Fruit fly (Drosophila melanogaster) whole organism, embryonic: ENCODE results near the gene RabX4.
A peak's percentile ranks its signal among the peaks of the same experiment; 100 is the strongest.

Source experiments
- Atf3 ChIP-seq: fragments of 200-800 bp; sonication (Bioruptor generic); optimal IDR thresholded peaks from 3 replicates; lab custom pipeline; 2016; ENCODE audit warnings: missing biosample characterization, missing genetic modification characterization
- Atf6 ChIP-seq: fragments of 200-800 bp; sonication (Bioruptor generic); IDR thresholded peaks from 2 replicates; pipeline ENCODE4 v1.3.6; 2022; ENCODE audit warnings: missing biosample characterization, missing genetic modification characterization
- BEAF-32 ChIP-seq: fragments of 200-800 bp; sonication (Bioruptor generic); optimal IDR thresholded peaks from 3 replicates; lab custom pipeline; 2017; ENCODE audit warnings: missing biosample characterization, missing genetic modification characterization, mild to moderate bottlenecking, moderate library complexity, missing genetic modification reagents
- CG18476 ChIP-seq: fragments of 200-800 bp; sonication (Bioruptor generic); optimal IDR thresholded peaks from 2 replicates; lab custom pipeline; 2016; ENCODE audit warnings: missing biosample characterization, mild to moderate bottlenecking, missing genetic modification characterization
- CG18764 ChIP-seq: fragments of 200-800 bp; sonication (Bioruptor generic); optimal IDR thresholded peaks from 3 replicates; lab custom pipeline; 2016; ENCODE audit warnings: missing biosample characterization, missing genetic modification characterization
- CG2678 ChIP-seq: fragments of 200-800 bp; sonication (Bioruptor generic); optimal IDR thresholded peaks from 3 replicates; lab custom pipeline; 2019; ENCODE audit warnings: missing biosample characterization, mild to moderate bottlenecking, missing genetic modification characterization, moderate library complexity
- CG30020 ChIP-seq: fragments of 200-800 bp; optimal IDR thresholded peaks from 2 replicates; lab custom pipeline; 2019; ENCODE audit warnings: missing biosample characterization, mild to moderate bottlenecking, missing genetic modification characterization, moderate library complexity
- CG31224 ChIP-seq: fragments of 200-800 bp; sonication (Bioruptor generic); IDR thresholded peaks from 2 replicates; pipeline ENCODE4 v1.3.6; 2022; ENCODE audit warnings: missing biosample characterization, missing genetic modification characterization
- CG31388 ChIP-seq: fragments of 200-800 bp; sonication (Bioruptor generic); optimal IDR thresholded peaks from 2 replicates; lab custom pipeline; 2016; ENCODE audit warnings: missing biosample characterization, missing genetic modification characterization
- CG3407 ChIP-seq: fragments of 200-800 bp; sonication (Bioruptor generic); optimal IDR thresholded peaks from 2 replicates; lab custom pipeline; 2018; ENCODE audit warnings: missing biosample characterization, mild to moderate bottlenecking, missing genetic modification characterization
- CG3838 ChIP-seq: fragments of 200-800 bp; sonication (Bioruptor generic); optimal IDR thresholded peaks from 3 replicates; lab custom pipeline; 2016; ENCODE audit warnings: missing biosample characterization, missing genetic modification characterization
- CG4854 ChIP-seq: fragments of 200-800 bp; sonication (Bioruptor generic); optimal IDR thresholded peaks from 2 replicates; lab custom pipeline; 2016; ENCODE audit warnings: missing biosample characterization, missing genetic modification characterization, inconsistent platforms
- CG6175 ChIP-seq: fragments of 200-800 bp; sonication (Bioruptor generic); IDR thresholded peaks from 3 replicates; pipeline ENCODE4 v1.3.6; 2022; ENCODE audit warnings: missing biosample characterization, missing genetic modification characterization
- CG7372 ChIP-seq: fragments of 200-800 bp; sonication (Bioruptor generic); IDR thresholded peaks from 2 replicates; pipeline ENCODE4 v1.3.6; 2022; ENCODE audit warnings: missing biosample characterization, missing genetic modification characterization
- CG7556 ChIP-seq: fragments of 200-800 bp; sonication (Bioruptor generic); optimal IDR thresholded peaks from 2 replicates; lab custom pipeline; 2017; ENCODE audit warnings: missing biosample characterization, mild to moderate bottlenecking, missing genetic modification characterization
- CG9797 ChIP-seq: fragments of 200-800 bp; sonication (Bioruptor generic); optimal IDR thresholded peaks from 3 replicates; lab custom pipeline; 2018; ENCODE audit warnings: missing biosample characterization, mild to moderate bottlenecking, missing genetic modification characterization
- CG9932 ChIP-seq: fragments of 200-800 bp; sonication (Bioruptor generic); IDR thresholded peaks from 2 replicates; pipeline ENCODE4 v1.3.6; 2022; ENCODE audit warnings: missing biosample characterization, missing genetic modification characterization
- CHES-1-like ChIP-seq: fragments of 200-800 bp; sonication (Bioruptor generic); optimal IDR thresholded peaks from 2 replicates; lab custom pipeline; 2016; ENCODE audit warnings: missing biosample characterization, missing genetic modification characterization
- D19A ChIP-seq: fragments of 200-800 bp; optimal IDR thresholded peaks from 3 replicates; lab custom pipeline; 2019; ENCODE audit warnings: missing biosample characterization, mild to moderate bottlenecking, missing genetic modification characterization, moderate library complexity
- Dad ChIP-seq: fragments of 200-800 bp; sonication (Bioruptor generic); optimal IDR thresholded peaks from 3 replicates; lab custom pipeline; 2016; ENCODE audit warnings: missing biosample characterization, missing genetic modification characterization
- Dip3 ChIP-seq: fragments of 200-800 bp; sonication (Bioruptor generic); optimal IDR thresholded peaks from 3 replicates; lab custom pipeline; 2016; ENCODE audit warnings: missing biosample characterization, missing genetic modification characterization
- Dll ChIP-seq: fragments of 200-800 bp; sonication (Bioruptor generic); IDR thresholded peaks from 4 replicates; pipeline ENCODE4 v1.3.6; 2022; ENCODE audit warnings: missing biosample characterization, missing genetic modification characterization; ENCODE audit not compliant: partially characterized antibody
- Elba2 ChIP-seq: fragments of 200-800 bp; sonication (Bioruptor generic); optimal IDR thresholded peaks from 3 replicates; lab custom pipeline; 2016; ENCODE audit warnings: missing biosample characterization, missing genetic modification characterization
- NFAT ChIP-seq: fragments of 200-800 bp; sonication (Bioruptor generic); IDR thresholded peaks from 2 replicates; pipeline ENCODE4 v1.3.6; 2022; ENCODE audit warnings: missing biosample characterization, missing genetic modification characterization
- Nf-YA ChIP-seq: fragments of 200-800 bp; sonication (Bioruptor generic); IDR thresholded peaks from 2 replicates; pipeline ENCODE4 v1.3.6; 2022; ENCODE audit warnings: missing biosample characterization, missing genetic modification characterization
- Scr ChIP-seq: fragments of 200-800 bp; sonication (Bioruptor generic); IDR thresholded peaks from 2 replicates; pipeline ENCODE4 v1.3.6; 2022; ENCODE audit warnings: missing biosample characterization, missing genetic modification characterization; ENCODE audit not compliant: partially characterized antibody
- Sin3A ChIP-seq: fragments of >200 bp; optimal IDR thresholded peaks from 2 replicates; lab custom pipeline; 2018
- Sox102F ChIP-seq: fragments of 200-800 bp; sonication (Bioruptor generic); optimal IDR thresholded peaks from 2 replicates; lab custom pipeline; 2018; ENCODE audit warnings: missing biosample characterization, mild to moderate bottlenecking, missing genetic modification characterization, moderate library complexity
- Sry-δ ChIP-seq: fragments of 200-800 bp; sonication (Bioruptor generic); optimal IDR thresholded peaks from 2 replicates; lab custom pipeline; 2016; ENCODE audit warnings: missing biosample characterization, missing genetic modification characterization
- Ssrp ChIP-seq: fragments of 200-800 bp; sonication (Bioruptor generic); optimal IDR thresholded peaks from 2 replicates; lab custom pipeline; 2018; ENCODE audit warnings: missing biosample characterization, mild to moderate bottlenecking, missing genetic modification characterization, moderate library complexity
- Stat92E ChIP-seq, 3 experiments: fragments of >200 bp in 2 of 3; fragments of 200-800 bp in 1 of 3; sonication (Bioruptor generic) in 1 of 3; optimal IDR thresholded peaks; 2 replicates each; lab custom pipeline; 2017 to 2019; ENCODE audit warnings: missing biosample characterization in 3 of 3, missing genetic modification characterization in 3 of 3, mild to moderate bottlenecking in 1 of 3, moderate library complexity in 1 of 3
- TFAM ChIP-seq: fragments of 200-800 bp; sonication (Bioruptor generic); optimal IDR thresholded peaks from 2 replicates; lab custom pipeline; 2017; ENCODE audit warnings: missing biosample characterization, missing genetic modification characterization, inconsistent platforms
- ara ChIP-seq: fragments of 200-800 bp; sonication (Bioruptor generic); IDR thresholded peaks from 2 replicates; pipeline ENCODE4 v1.3.6; 2022; ENCODE audit warnings: missing biosample characterization, missing genetic modification characterization
- br ChIP-seq: fragments of >200 bp; optimal IDR thresholded peaks from 2 replicates; lab custom pipeline; 2017
- btn ChIP-seq: fragments of 200-800 bp; sonication (Bioruptor generic); optimal IDR thresholded peaks from 2 replicates; lab custom pipeline; 2016; ENCODE audit warnings: missing biosample characterization, missing genetic modification characterization
- ci ChIP-seq: fragments of 200-800 bp; sonication (Bioruptor generic); IDR thresholded peaks from 3 replicates; pipeline ENCODE4 v1.3.6; 2022; ENCODE audit warnings: missing biosample characterization, missing genetic modification characterization
- crc ChIP-seq: fragments of 200-800 bp; sonication (Bioruptor generic); optimal IDR thresholded peaks from 2 replicates; lab custom pipeline; 2016; ENCODE audit warnings: missing biosample characterization, missing genetic modification characterization
- dmrt11E ChIP-seq: fragments of 200-800 bp; sonication (Bioruptor generic); optimal IDR thresholded peaks from 3 replicates; lab custom pipeline; 2018; ENCODE audit warnings: missing biosample characterization, mild to moderate bottlenecking, missing genetic modification characterization, moderate library complexity
- en ChIP-seq: fragments of 200-800 bp; sonication (Bioruptor generic); optimal IDR thresholded peaks from 2 replicates; lab custom pipeline; 2016; ENCODE audit warnings: missing biosample characterization, missing genetic modification characterization
- grn ChIP-seq: fragments of 200-800 bp; sonication (Bioruptor generic); optimal IDR thresholded peaks from 3 replicates; lab custom pipeline; 2017; ENCODE audit warnings: missing biosample characterization, missing genetic modification characterization
- hth ChIP-seq: fragments of >200 bp; optimal IDR thresholded peaks from 2 replicates; lab custom pipeline; 2017; ENCODE audit warnings: inconsistent platforms
- insv ChIP-seq, 2 experiments: fragments of 200-800 bp; sonication (Bioruptor generic); optimal IDR thresholded peaks; 3 replicates each; lab custom pipeline; 2016 to 2018; ENCODE audit warnings: missing biosample characterization in 2 of 2, missing genetic modification characterization in 2 of 2
- lilli ChIP-seq: fragments of 200-800 bp; sonication (Bioruptor generic); optimal IDR thresholded peaks from 3 replicates; lab custom pipeline; 2016; ENCODE audit warnings: missing biosample characterization, missing genetic modification characterization
- nmo ChIP-seq: fragments of 200-800 bp; sonication (Bioruptor generic); optimal IDR thresholded peaks from 2 replicates; lab custom pipeline; 2018; ENCODE audit warnings: missing biosample characterization, mild to moderate bottlenecking, missing genetic modification characterization, moderate library complexity
- prd ChIP-seq, 3 experiments: fragments of >200 bp in 2 of 3; fragments of 200-800 bp in 1 of 3; sonication (Bioruptor generic) in 1 of 3; optimal IDR thresholded peaks in 2 of 3; IDR thresholded peaks in 1 of 3; 2 replicates in 2 of 3; 3 replicates in 1 of 3; pipeline versions ENCODE4 v1.3.6 to Lab custom; 2017 to 2022; ENCODE audit warnings: missing biosample characterization in 1 of 3, missing genetic modification characterization in 1 of 3
- repo ChIP-seq: fragments of 200-800 bp; sonication (Bioruptor generic); optimal IDR thresholded peaks from 2 replicates; lab custom pipeline; 2016; ENCODE audit warnings: missing biosample characterization, missing genetic modification characterization
- schlank ChIP-seq: fragments of 200-800 bp; sonication (Bioruptor generic); optimal IDR thresholded peaks from 2 replicates; lab custom pipeline; 2018; ENCODE audit warnings: missing biosample characterization, mild to moderate bottlenecking, missing genetic modification characterization

Gene RabX4

dm6 chr3R:24876843-24877457 lies 48.7 kb upstream of the RabX4 start, which contains the start of the genes CG11089 and CG31381 (continued):
- TF ChIP-seq btn (no peak), dmrt11E (tag; lab: Kevin White, UChicago) (no peak), CG30020 (tag; lab: Kevin White, UChicago) (peak; percentile 2), CG6175 (GFP tag; lab: Robert Waterston, UW) (no peak), Sry-δ (GFP tag; lab: Kevin White, UChicago) (no peak), Elba2 (GFP tag; lab: Kevin White, UChicago) (peak; percentile 13), ci (no peak), CG18476 (GFP tag; lab: Kevin White, UChicago) (no peak)

- peak; percentile 53 for TF ChIP-seq CHES-1-like (GFP tag; lab: Kevin White, UChicago)
- TF ChIP-seq Stat92E (GFP tag; optimal IDR thresholded peaks at IDR 0.05; lab: Kevin White, UChicago) = no peak
- peak; percentile 99 for TF ChIP-seq Dll (GFP tag; lab: Robert Waterston, UW)
- TF ChIP-seq CG3407 (GFP tag; lab: Kevin White, UChicago) = peak; percentile 78
- peak; percentile 81 for TF ChIP-seq CG18764 (GFP tag; lab: Kevin White, UChicago)
- peak; percentile 73 for TF ChIP-seq Sin3A (lab: Kevin White, UChicago)
- TF ChIP-seq NFAT = peak; percentile 99
- TF ChIP-seq CG31388 (GFP tag; lab: Kevin White, UChicago) = peak; percentile 28
- TF ChIP-seq Ssrp = peak; percentile 88
- TF ChIP-seq Atf3 (GFP tag; lab: Kevin White, UChicago) = peak; percentile 53
- TF ChIP-seq CG9932 (GFP tag; lab: Robert Waterston, UW) = peak; percentile 99
- TF ChIP-seq TFAM = peak; percentile 19
- TF ChIP-seq lilli (GFP tag; lab: Kevin White, UChicago) = peak; percentile 88
- peak; percentile 68 for TF ChIP-seq CG3838 (GFP tag; lab: Kevin White, UChicago)
- TF ChIP-seq CG31224 (GFP tag; lab: Robert Waterston, UW) = peak; percentile 87
- no peak for TF ChIP-seq prd (optimal IDR thresholded peaks at IDR 0.05; lab: Kevin White, UChicago)
- peak; percentile 96 for TF ChIP-seq prd (GFP tag; IDR thresholded peaks at IDR 0.05; lab: Robert Waterston, UW)
- no peak for TF ChIP-seq br
- no peak for TF ChIP-seq en (GFP tag; lab: Kevin White, UChicago)
- peak; percentile 63 for TF ChIP-seq Dad (GFP tag; lab: Kevin White, UChicago)
- TF ChIP-seq nmo = peak; percentile 90
- TF ChIP-seq grn = peak; percentile 0
- TF ChIP-seq Sox102F = peak; percentile 90
- peak; percentile 97 for TF ChIP-seq Scr (GFP tag; lab: Robert Waterston, UW)
- peak in 1 of 2 experiments; percentile 67 for TF ChIP-seq insv (GFP tag; optimal IDR thresholded peaks at IDR 0.05; lab: Kevin White, UChicago)
- peak; percentile 72 for TF ChIP-seq Dip3 (GFP tag; lab: Kevin White, UChicago)
- peak; percentile 92 for TF ChIP-seq BEAF-32 (GFP tag; lab: Kevin White, UChicago)
- TF ChIP-seq repo (GFP tag; lab: Kevin White, UChicago) = peak; percentile 54
- TF ChIP-seq CG7556 (GFP tag; lab: Kevin White, UChicago) = peak; percentile 86
- no peak for TF ChIP-seq hth
- TF ChIP-seq Nf-YA (GFP tag; lab: Robert Waterston, UW) = peak; percentile 89
- TF ChIP-seq Atf6 (GFP tag; lab: Robert Waterston, UW) = peak; percentile 82
- TF ChIP-seq CG7372 = peak; percentile 93
- no peak for TF ChIP-seq CG4854 (GFP tag; lab: Kevin White, UChicago)
- TF ChIP-seq crc (GFP tag; lab: Kevin White, UChicago) = peak; percentile 25
- TF ChIP-seq schlank = peak; percentile 67
- TF ChIP-seq ara = peak; percentile 92
- TF ChIP-seq D19A (tag; lab: Kevin White, UChicago) = peak; percentile 80
- TF ChIP-seq ci = peak; percentile 95
- TF ChIP-seq CG2678 (tag; lab: Kevin White, UChicago) = peak; percentile 90
- TF ChIP-seq CG9797 = peak; percentile 80
These were observed 48.0 kb upstream of the RabX4 start, which contains the start of gene CG3744 for dm6 chr3R:24875939-24876842. Gene CG3744, minus strand, starts transcription at chr3R:24876654.
